Worm (Caenorhabditis elegans) whole organism, young adult: ENCODE results near the gene B0524.6.
A peak's percentile ranks its signal among the peaks of the same experiment; 100 is the strongest.

Experiments used
- D2030.7 ChIP-seq: fragments of 200-800 bp; sonication (Bioruptor generic); IDR thresholded peaks from 2 replicates; pipeline ENCODE4 v1.3.6; 2022; ENCODE audit warnings: missing genetic modification reagents, missing genetic modification characterization, missing compliant biosample characterization
- F23B12.7 ChIP-seq: sonication (generic microtip); optimal IDR thresholded peaks from 2 replicates; lab custom pipeline; 2017; ENCODE audit warnings: missing genetic modification characterization, mild to moderate bottlenecking, missing compliant biosample characterization, antibody characterized with exemption, moderate library complexity; ENCODE audit not compliant: insufficient read depth
- F37B4.10 ChIP-seq: fragments of 200-800 bp; sonication (Bioruptor generic); IDR thresholded peaks from 2 replicates; pipeline ENCODE4 v1.3.6; 2022; ENCODE audit warnings: missing genetic modification characterization, missing compliant biosample characterization
- F57C9.4 ChIP-seq: sonication (generic microtip); optimal IDR thresholded peaks from 2 replicates; lab custom pipeline; 2017; ENCODE audit warnings: mild to moderate bottlenecking, missing genetic modification characterization, missing compliant biosample characterization
- Y53F4B.3 ChIP-seq: fragments of 200-800 bp; sonication (Bioruptor generic); IDR thresholded peaks from 2 replicates; pipeline ENCODE4 v1.3.6; 2022; ENCODE audit warnings: missing genetic modification reagents, missing genetic modification characterization, missing compliant biosample characterization
- Y53G8AR.9 ChIP-seq: fragments of 200-800 bp; sonication (Bioruptor generic); conservative IDR thresholded peaks from 2 replicates; pipeline ENCODE4 v1.3.6; 2022; ENCODE audit warnings: missing genetic modification reagents, missing genetic modification characterization, missing compliant biosample characterization
- Y56A3A.18 ChIP-seq: fragments of 200-800 bp; sonication (Bioruptor generic); IDR thresholded peaks from 2 replicates; pipeline ENCODE4 v1.3.6; 2022; ENCODE audit warnings: missing genetic modification reagents, missing genetic modification characterization, missing compliant biosample characterization
- Y79H2A.3 ChIP-seq: fragments of 200-800 bp; sonication (Bioruptor generic); conservative IDR thresholded peaks from 2 replicates; pipeline ENCODE4 v1.3.6; 2022; ENCODE audit warnings: missing genetic modification reagents, missing genetic modification characterization, missing compliant biosample characterization
- ama-1 ChIP-seq, 3 experiments: fragments of 150-350 bp in 1 of 3; sonication (generic microtip) in 2 of 3; optimal IDR thresholded peaks; 2 replicates each; lab custom pipeline; 2014 to 2018; ENCODE audit warnings: missing biosample characterization in 2 of 3, missing genetic modification characterization in 2 of 3, missing genetic modification reagents in 2 of 3
- aptf-2 ChIP-seq: fragments of 200-800 bp; sonication (Bioruptor generic); conservative IDR thresholded peaks from 2 replicates; pipeline ENCODE4 v1.3.6; 2022; ENCODE audit warnings: missing genetic modification reagents, missing genetic modification characterization, missing compliant biosample characterization
- attf-5 ChIP-seq: fragments of 200-800 bp; sonication (Bioruptor generic); optimal IDR thresholded peaks from 2 replicates; lab custom pipeline; 2018; ENCODE audit warnings: mild to moderate bottlenecking, missing genetic modification characterization, missing compliant biosample characterization
- bed-2 ChIP-seq: fragments of 200-800 bp; sonication (Bioruptor generic); IDR thresholded peaks from 2 replicates; pipeline ENCODE4 v1.3.6; 2022; ENCODE audit warnings: missing genetic modification reagents, missing genetic modification characterization, missing compliant biosample characterization
- ccch-3 ChIP-seq: fragments of 200-800 bp; sonication (Bioruptor generic); optimal IDR thresholded peaks from 2 replicates; lab custom pipeline; 2018; ENCODE audit warnings: mild to moderate bottlenecking, missing genetic modification characterization, missing compliant biosample characterization
- cebp-2 ChIP-seq: fragments of 200-800 bp; sonication (Bioruptor generic); IDR thresholded peaks from 2 replicates; pipeline ENCODE4 v1.3.6; 2022; ENCODE audit warnings: missing genetic modification characterization, missing compliant biosample characterization
- chd-7 ChIP-seq: sonication (generic microtip); optimal IDR thresholded peaks from 2 replicates; lab custom pipeline; 2016; ENCODE audit warnings: mild to moderate bottlenecking, missing genetic modification characterization, moderate library complexity, missing compliant biosample characterization
- dpl-1 ChIP-seq: fragments of 150-350 bp; optimal IDR thresholded peaks from 2 replicates; lab custom pipeline; 2014; ENCODE audit warnings: missing biosample characterization, missing genetic modification reagents, missing genetic modification characterization
- efl-1 ChIP-seq: fragments of 150-350 bp; optimal IDR thresholded peaks from 2 replicates; lab custom pipeline; 2014; ENCODE audit warnings: missing biosample characterization, missing genetic modification reagents, missing genetic modification characterization
- egrh-3 ChIP-seq: fragments of 200-800 bp; sonication (Bioruptor generic); IDR thresholded peaks from 2 replicates; pipeline ENCODE4 v1.3.6; 2022; ENCODE audit warnings: missing genetic modification reagents, missing genetic modification characterization, missing compliant biosample characterization
- him-1 ChIP-seq: sonication (generic microtip); optimal IDR thresholded peaks from 2 replicates; lab custom pipeline; 2016; ENCODE audit warnings: missing genotype, missing genetic modification reagents, missing genetic modification characterization, missing compliant biosample characterization
- hrde-1 ChIP-seq: sonication (generic microtip); optimal IDR thresholded peaks from 2 replicates; lab custom pipeline; 2016; ENCODE audit warnings: missing genetic modification characterization, mild to moderate bottlenecking, missing compliant biosample characterization, moderate library complexity, missing genotype, missing genetic modification reagents, borderline replicate concordance
- lin-54 ChIP-seq: fragments of 200-800 bp; sonication (Bioruptor generic); optimal IDR thresholded peaks from 2 replicates; lab custom pipeline; 2018; ENCODE audit warnings: mild to moderate bottlenecking, missing genetic modification characterization, missing compliant biosample characterization
- lsl-1 ChIP-seq: fragments of 200-800 bp; sonication (Bioruptor generic); optimal IDR thresholded peaks from 2 replicates; lab custom pipeline; 2018; ENCODE audit warnings: mild to moderate bottlenecking, missing genetic modification characterization, moderate library complexity, missing compliant biosample characterization
- madf-10 ChIP-seq: sonication (generic microtip); optimal IDR thresholded peaks from 2 replicates; lab custom pipeline; 2016; ENCODE audit warnings: mild to moderate bottlenecking, missing genetic modification characterization, missing compliant biosample characterization
- madf-3 ChIP-seq: fragments of 200-800 bp; sonication (Bioruptor generic); IDR thresholded peaks from 2 replicates; pipeline ENCODE4 v1.3.6; 2022; ENCODE audit warnings: missing genetic modification reagents, missing genetic modification characterization, missing compliant biosample characterization
- mes-4 ChIP-seq: sonication (generic microtip); optimal IDR thresholded peaks from 2 replicates; lab custom pipeline; 2016; ENCODE audit warnings: missing genotype, missing genetic modification characterization, missing compliant biosample characterization
- nhr-120 ChIP-seq: fragments of 200-800 bp; sonication (Bioruptor generic); IDR thresholded peaks from 2 replicates; pipeline ENCODE4 v1.3.6; 2022; ENCODE audit warnings: missing genetic modification characterization, missing compliant biosample characterization
- nhr-90 ChIP-seq: sonication (generic microtip); optimal IDR thresholded peaks from 2 replicates; lab custom pipeline; 2016; ENCODE audit warnings: missing genotype, mild to moderate bottlenecking, missing genetic modification characterization, missing compliant biosample characterization
- pbrm-1 ChIP-seq: fragments of 200-800 bp; sonication (Bioruptor generic); IDR thresholded peaks from 2 replicates; pipeline ENCODE4 v1.3.6; 2022; ENCODE audit warnings: missing genetic modification reagents, missing genetic modification characterization, missing compliant biosample characterization
- sdz-38 ChIP-seq: sonication (generic microtip); optimal IDR thresholded peaks from 2 replicates; lab custom pipeline; 2016; ENCODE audit warnings: missing genotype, missing genetic modification characterization, missing compliant biosample characterization
- sea-2 ChIP-seq: fragments of 200-800 bp; sonication (Bioruptor generic); IDR thresholded peaks from 2 replicates; pipeline ENCODE4 v1.3.6; 2022; ENCODE audit warnings: missing genetic modification characterization, missing compliant biosample characterization
- zfh-2 ChIP-seq: fragments of 200-800 bp; sonication (Bioruptor generic); conservative IDR thresholded peaks from 2 replicates; pipeline ENCODE4 v1.3.6; 2022; ENCODE audit warnings: missing genetic modification reagents, missing genetic modification characterization, missing compliant biosample characterization
- ztf-26 ChIP-seq: sonication (generic microtip); optimal IDR thresholded peaks from 2 replicates; lab custom pipeline; 2017; ENCODE audit warnings: missing genetic modification characterization, missing compliant biosample characterization

The B0524.6 gene

DNA sequence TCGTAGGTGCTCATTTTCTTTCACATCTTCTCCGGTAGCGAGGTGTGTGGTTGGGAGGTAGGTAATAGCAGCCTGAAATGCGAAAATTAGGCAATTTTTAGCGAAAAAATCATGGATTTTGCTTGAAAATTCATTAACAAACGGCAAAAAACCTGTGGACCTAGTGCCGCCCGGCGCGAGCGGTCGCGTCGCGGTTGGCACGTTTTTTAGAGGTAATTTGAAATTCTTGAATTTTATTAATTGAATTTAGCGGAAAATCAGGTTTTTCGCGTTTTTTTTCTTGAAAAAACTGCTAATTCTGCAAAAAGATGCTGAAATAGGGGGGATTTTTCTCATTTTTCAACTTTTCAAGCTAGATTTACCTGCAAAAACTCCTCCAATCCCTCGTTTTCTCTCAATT is 43.9 kb upstream of the B0524.6 start:
- peak; percentile 89 for TF ChIP-seq madf-3 (GFP tag; lab: Robert Waterston, UW)
- peak; percentile 10 for TF ChIP-seq lin-54 (GFP tag; lab: Kevin White, UChicago)
- TF ChIP-seq aptf-2 (GFP tag; lab: Robert Waterston, UW), result no peak
- TF ChIP-seq, all 124 proteins: peak for 2

DNA sequence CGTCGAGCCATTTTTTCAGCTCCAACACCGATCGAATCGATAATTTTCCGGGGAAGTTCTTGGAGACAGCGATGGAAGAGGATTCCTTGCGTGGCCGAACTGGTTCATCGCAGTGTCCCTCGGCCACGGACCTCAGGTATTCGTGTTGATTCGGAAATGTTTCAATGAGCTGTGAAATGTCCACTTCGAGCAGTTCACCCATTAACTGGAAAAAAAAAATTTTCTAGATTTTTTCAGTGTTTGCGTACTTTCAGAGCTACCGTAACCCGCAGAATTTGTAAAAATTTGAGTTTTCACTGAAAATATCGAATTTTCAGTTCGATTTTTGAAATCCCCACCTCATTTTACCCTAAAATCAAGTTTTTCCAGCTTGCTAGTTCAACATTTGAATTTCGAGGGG is 42.4 kb upstream of the B0524.6 start:
- TF ChIP-seq Y56A3A.18 (GFP tag; lab: Robert Waterston, UW) (no peak), zfh-2 (0 out of 2 replicates have a peak, but pooled peaks have one; percentile 16), ztf-26 (no peak), Y53G8AR.9 (GFP tag; lab: Robert Waterston, UW) (no peak), efl-1 (no peak), D2030.7 (no peak), ama-1 (optimal IDR thresholded peaks at IDR 0.05; lab: Kevin White, UChicago) (no peak), ama-1 (GFP tag; optimal IDR thresholded peaks at IDR 0.05; lab: Kevin White, UChicago) (no peak), sea-2 (GFP tag; lab: Robert Waterston, UW) (no peak)

DNA sequence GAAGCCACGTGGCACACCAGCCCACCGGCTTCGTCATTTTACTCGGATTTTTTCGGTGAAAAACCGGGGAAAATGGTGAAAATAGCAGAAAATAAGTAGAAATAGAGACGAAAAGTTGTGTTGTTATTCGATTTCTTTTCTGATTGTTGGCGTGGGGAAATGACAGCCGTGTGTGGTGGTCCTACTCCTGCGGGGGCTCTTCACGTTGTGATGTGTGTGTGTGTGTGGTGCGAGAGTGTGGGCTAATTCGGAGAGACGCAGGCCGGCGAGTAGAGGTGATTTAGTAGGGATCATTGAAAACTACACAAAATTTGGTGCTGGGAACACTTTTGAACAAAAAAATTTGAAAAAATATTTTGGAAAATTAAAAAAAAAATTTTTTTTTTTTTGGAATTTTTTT is 38.0 kb upstream of the B0524.6 start, which contains the start of gene F53A3.1:
Gene F53A3.1 (minus strand): TSS at position 150 of the 400 bp plus-strand sequence.
- TF ChIP-seq Y53G8AR.9 (GFP tag; lab: Robert Waterston, UW) (no peak), Y56A3A.18 (GFP tag; lab: Robert Waterston, UW) (no peak)
- TF ChIP-seq, all 124 proteins: peak for 0

- peak; percentile 85 for TF ChIP-seq him-1
- no peak for TF ChIP-seq madf-3 (GFP tag; lab: Robert Waterston, UW)
- TF ChIP-seq lsl-1, result peak; percentile 26
These were observed 34.2 kb upstream of the B0524.6 start for ce11 chrIII:1939625-1939988.

ce11 chrIII:1938712-1939624 is 33.5 kb upstream of the B0524.6 start:
- TF ChIP-seq ccch-3 (no peak), Y53F4B.3 (GFP tag; lab: Robert Waterston, UW) (no peak), cebp-2 (0 out of 2 replicates have a peak, but pooled peaks have one; percentile 67), attf-5 (GFP tag; lab: Kevin White, UChicago) (peak; percentile 6), pbrm-1 (GFP tag; lab: Robert Waterston, UW) (no peak), F57C9.4 (tag; lab: Kevin White, UChicago) (no peak), zfh-2 (peak; percentile 95), hrde-1 (tag; lab: Kevin White, UChicago) (no peak), nhr-90 (no peak), bed-2 (GFP tag; lab: Robert Waterston, UW) (peak; percentile 66; the same call in 1 of the 2 replicates), mes-4 (tag; lab: Kevin White, UChicago) (no peak), nhr-120 (GFP tag; lab: Robert Waterston, UW) (no peak), sdz-38 (tag; lab: Kevin White, UChicago) (no peak), madf-10 (tag; lab: Kevin White, UChicago) (no peak), Y79H2A.3 (no peak), dpl-1 (no peak), chd-7 (no peak), F23B12.7 (tag; lab: Kevin White, UChicago) (no peak), egrh-3 (peak; percentile 89), F37B4.10 (GFP tag; lab: Robert Waterston, UW) (0 out of 2 replicates have a peak, but pooled peaks have one; percentile 16), lin-54 (GFP tag; lab: Kevin White, UChicago) (no peak)
